Fruit fly (Drosophila melanogaster) Kc167 (cell line): ENCODE data around the gene Enoph.

ENCODE experiments used
- Myc ChIP-seq: fragments of >200 bp; optimal IDR thresholded peaks from 2 replicates; lab custom pipeline; 2017; ENCODE audit warnings: missing external identifiers
- Sin3A ChIP-seq: fragments of >200 bp; optimal IDR thresholded peaks from 2 replicates; lab custom pipeline; 2018; ENCODE audit warnings: missing external identifiers
- h ChIP-seq: fragments of >200 bp; optimal IDR thresholded peaks from 3 replicates; lab custom pipeline; 2018; ENCODE audit warnings: missing external identifiers
- insv ChIP-seq: fragments of >200 bp; optimal IDR thresholded peaks from 3 replicates; lab custom pipeline; 2018; ENCODE audit warnings: missing external identifiers
- psq ChIP-seq: fragments of >200 bp; optimal IDR thresholded peaks from 2 replicates; lab custom pipeline; 2017; ENCODE audit warnings: missing external identifiers
- ttk ChIP-seq: sonication (Bioruptor generic); optimal IDR thresholded peaks from 2 replicates; lab custom pipeline; 2017; ENCODE audit warnings: missing external identifiers

The Enoph gene

dm6 chr3R:5266282-5266681 is 9.8 kb upstream of the Enoph start:
- TF ChIP-seq psq (lab: Kevin White, UChicago), result no peak
- TF ChIP-seq ttk (lab: Kevin White, UChicago), result no peak
- no peak for TF ChIP-seq Myc (lab: Kevin White, UChicago)
- no peak for TF ChIP-seq Sin3A (lab: Kevin White, UChicago)
- no peak for TF ChIP-seq h (lab: Kevin White, UChicago)
- TF ChIP-seq insv, result no peak

dm6 chr3R:5264251-5265098 is 8.0 kb upstream of the Enoph start:
- TF ChIP-seq insv (no peak), Sin3A (lab: Kevin White, UChicago) (no peak), psq (lab: Kevin White, UChicago) (no peak), ttk (lab: Kevin White, UChicago) (no peak), Myc (lab: Kevin White, UChicago) (no peak), h (lab: Kevin White, UChicago) (no peak)

DNA sequence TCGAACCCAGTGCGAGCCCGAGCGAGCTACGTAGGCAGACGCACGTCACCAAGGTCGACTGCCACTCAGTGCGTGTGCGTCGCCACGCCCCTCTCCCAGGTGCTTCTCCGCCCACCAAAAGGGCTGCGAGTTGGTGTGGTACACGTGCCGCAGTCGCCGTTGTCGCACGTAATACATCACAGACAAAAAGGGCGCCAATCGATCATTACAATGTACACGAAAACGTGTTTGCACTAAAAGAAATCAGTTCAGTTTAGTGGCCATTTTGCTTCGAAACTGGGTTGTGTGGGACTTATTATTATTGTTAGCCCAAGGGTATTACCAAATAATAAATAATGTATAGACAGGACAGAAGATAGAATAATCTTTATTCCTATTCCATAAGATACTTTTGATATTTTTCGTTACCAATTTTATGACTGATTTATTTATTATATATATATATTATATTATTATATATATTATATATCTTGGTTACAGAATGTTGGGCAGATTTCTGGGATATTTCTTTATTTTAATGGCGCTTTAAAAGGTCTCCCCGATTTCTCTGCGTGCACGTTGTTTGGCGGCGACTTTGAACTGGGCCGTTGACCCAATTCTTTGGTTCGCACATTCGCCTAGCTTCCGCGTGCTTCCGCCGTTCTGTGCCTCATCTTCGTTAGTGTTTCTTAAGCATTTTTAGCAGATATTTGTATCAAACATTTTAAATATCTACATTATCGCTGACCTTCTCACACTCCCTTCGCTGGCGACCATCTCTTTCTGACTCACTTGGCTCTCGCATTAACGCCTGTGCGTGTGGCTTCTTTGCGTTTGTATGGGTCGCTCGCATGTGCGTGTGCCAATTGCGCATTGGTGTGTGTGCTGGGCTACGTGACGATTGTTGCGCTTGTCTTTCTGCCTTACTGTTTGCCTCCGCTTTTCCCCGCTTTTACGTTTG is 7.1 kb upstream of the Enoph start:
- no peak for TF ChIP-seq h (lab: Kevin White, UChicago)
- no peak for TF ChIP-seq ttk (lab: Kevin White, UChicago)
- no peak for TF ChIP-seq Sin3A (lab: Kevin White, UChicago)
- TF ChIP-seq Myc (lab: Kevin White, UChicago), result no peak
- TF ChIP-seq insv, result no peak
- TF ChIP-seq psq (lab: Kevin White, UChicago), result no peak

dm6 chr3R:5262592-5262991 is 6.1 kb upstream of the Enoph start, which contains the start of gene Tim17a2:
Tim17a2 (minus strand) TSS chr3R:5262692.
- TF ChIP-seq psq (lab: Kevin White, UChicago) (no peak), Myc (lab: Kevin White, UChicago) (no peak), ttk (lab: Kevin White, UChicago) (no peak), Sin3A (lab: Kevin White, UChicago) (no peak), insv (no peak), h (lab: Kevin White, UChicago) (no peak)

- TF ChIP-seq insv (no peak), psq (lab: Kevin White, UChicago) (no peak), Myc (lab: Kevin White, UChicago) (no peak), h (lab: Kevin White, UChicago) (no peak), Sin3A (lab: Kevin White, UChicago) (no peak)
These were observed 5.6 kb upstream of the Enoph start for dm6 chr3R:5261996-5262535.

DNA sequence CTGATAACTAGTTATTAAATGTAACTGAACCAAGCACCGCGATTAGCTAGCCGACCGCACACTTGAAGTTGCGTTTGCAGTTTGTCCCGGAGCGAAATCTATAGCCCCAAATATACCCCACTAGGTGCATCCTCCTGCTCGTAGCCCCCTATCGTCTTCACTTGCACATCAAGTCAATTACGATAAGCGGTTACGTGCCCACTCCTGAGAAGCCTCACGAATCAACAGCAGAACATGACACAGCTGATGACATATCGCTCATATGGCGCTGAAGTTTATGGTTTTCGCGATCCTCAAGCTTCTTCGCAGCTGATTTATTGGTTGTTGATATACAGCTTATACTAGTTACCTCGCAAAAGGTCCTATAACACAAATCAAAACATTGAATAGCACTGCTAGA is 4.8 kb upstream of the Enoph start:
- TF ChIP-seq ttk (lab: Kevin White, UChicago) (no peak), insv (no peak), Sin3A (lab: Kevin White, UChicago) (no peak), h (lab: Kevin White, UChicago) (no peak), Myc (lab: Kevin White, UChicago) (no peak), psq (lab: Kevin White, UChicago) (no peak)

DNA sequence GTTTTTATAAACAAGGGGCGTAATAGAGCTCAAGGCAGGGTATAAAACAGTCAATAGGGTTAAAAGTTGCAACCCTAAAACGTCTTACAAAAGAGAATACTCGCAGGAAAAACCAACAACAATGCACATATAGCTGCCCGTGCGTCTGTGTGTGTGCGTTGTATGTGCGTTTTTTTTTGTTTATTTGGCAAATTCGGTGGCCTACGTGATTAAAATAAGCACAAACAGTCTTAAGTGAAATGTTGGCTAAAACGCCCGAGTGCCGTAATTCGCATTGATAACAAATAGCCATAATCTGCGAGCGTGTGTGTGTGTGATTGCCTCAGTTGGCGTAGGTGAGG is 636 bp upstream of the Enoph start:
- no peak for TF ChIP-seq h (lab: Kevin White, UChicago)
- TF ChIP-seq Sin3A (lab: Kevin White, UChicago), result no peak
- no peak for TF ChIP-seq psq (lab: Kevin White, UChicago)
- no peak for TF ChIP-seq insv
- no peak for TF ChIP-seq ttk (lab: Kevin White, UChicago)
- no peak for TF ChIP-seq Myc (lab: Kevin White, UChicago)

dm6 chr3R:5252853-5253252 is 3.6 kb downstream of the Enoph start, which contains the start of gene CG1113:
CG1113 (plus strand) TSS chr3R:5253153.
- TF ChIP-seq psq (lab: Kevin White, UChicago), result no peak
- no peak for TF ChIP-seq h (lab: Kevin White, UChicago)
- no peak for TF ChIP-seq Sin3A (lab: Kevin White, UChicago)
- no peak for TF ChIP-seq insv
- TF ChIP-seq ttk (lab: Kevin White, UChicago), result no peak
- no peak for TF ChIP-seq Myc (lab: Kevin White, UChicago)

DNA sequence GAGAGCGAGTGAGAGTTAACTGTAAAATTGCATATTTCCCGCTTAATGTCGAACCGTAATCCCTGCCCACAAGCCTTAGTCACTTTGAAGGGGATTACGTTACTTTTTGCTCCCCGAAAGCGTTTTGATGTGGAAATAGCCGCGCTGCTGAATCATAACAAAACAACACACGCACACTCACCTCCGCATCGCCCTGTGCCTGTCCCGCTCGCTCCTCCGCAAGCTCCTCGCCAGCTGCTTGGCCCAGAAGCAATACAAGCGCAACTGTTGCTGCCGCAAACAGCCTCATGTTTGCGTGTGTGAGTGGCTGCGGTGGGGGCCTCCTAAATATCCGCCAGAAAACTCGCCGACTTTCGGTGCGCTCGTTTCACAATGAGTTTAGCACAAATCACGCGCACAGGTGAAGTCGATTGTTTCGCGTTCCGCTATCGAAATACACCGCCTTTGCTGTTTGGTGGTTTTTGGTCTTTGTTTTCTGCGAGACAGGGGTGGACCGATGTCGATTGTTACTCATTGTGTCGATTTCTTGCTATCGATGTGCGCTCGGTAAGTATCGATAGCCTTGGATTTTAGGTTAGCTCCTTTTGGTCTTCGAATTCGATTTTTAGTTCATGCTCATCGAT is 5.1 kb downstream of the Enoph start, which contains the start of gene CtsF:
CtsF (minus strand) TSS at position 503 of the 623 bp plus-strand sequence.
- TF ChIP-seq Sin3A (lab: Kevin White, UChicago) (no peak), h (lab: Kevin White, UChicago) (no peak), insv (no peak), Myc (lab: Kevin White, UChicago) (no peak), psq (lab: Kevin White, UChicago) (no peak), ttk (lab: Kevin White, UChicago) (no peak)

DNA sequence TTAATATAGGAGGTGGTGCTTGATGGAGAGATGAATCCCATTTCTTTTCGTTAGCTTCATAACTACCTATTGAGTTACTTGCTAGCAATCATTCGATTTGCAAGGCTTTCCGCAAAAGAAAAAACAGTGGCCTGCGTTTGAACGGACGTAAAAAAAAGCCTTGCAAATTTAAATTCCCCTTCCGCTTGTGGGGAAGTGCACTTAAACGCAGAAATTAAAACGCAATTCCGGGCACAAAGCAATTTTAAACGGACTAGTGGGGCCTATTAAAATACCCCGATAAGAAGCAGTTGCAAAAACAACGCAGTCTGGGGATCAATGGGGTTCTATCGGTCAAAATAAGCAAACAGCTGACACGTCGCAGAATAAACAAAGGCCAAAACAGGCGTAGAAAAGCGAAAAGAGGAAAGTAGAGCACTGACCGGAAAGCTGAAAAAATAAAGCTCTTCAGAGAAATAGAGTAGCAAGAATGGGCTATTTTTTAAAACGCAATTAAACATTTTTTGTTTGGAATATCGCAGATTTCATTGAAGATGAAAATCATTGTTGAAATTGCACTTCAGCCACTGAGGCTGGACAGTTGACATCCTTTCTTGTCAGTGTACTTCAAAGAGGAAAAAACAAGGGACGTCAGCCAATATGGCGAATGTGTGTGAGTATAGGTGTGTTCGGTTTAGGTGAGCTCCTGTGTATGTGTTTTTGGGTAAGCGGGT is 5.8 kb downstream of the Enoph start:
- TF ChIP-seq h (lab: Kevin White, UChicago) (no peak), ttk (lab: Kevin White, UChicago) (no peak), psq (lab: Kevin White, UChicago) (no peak), Sin3A (lab: Kevin White, UChicago) (no peak), Myc (lab: Kevin White, UChicago) (no peak), insv (no peak)
